Worm (Caenorhabditis elegans): Measurements from ENCODE around the gene fbxa-80.

DNA sequence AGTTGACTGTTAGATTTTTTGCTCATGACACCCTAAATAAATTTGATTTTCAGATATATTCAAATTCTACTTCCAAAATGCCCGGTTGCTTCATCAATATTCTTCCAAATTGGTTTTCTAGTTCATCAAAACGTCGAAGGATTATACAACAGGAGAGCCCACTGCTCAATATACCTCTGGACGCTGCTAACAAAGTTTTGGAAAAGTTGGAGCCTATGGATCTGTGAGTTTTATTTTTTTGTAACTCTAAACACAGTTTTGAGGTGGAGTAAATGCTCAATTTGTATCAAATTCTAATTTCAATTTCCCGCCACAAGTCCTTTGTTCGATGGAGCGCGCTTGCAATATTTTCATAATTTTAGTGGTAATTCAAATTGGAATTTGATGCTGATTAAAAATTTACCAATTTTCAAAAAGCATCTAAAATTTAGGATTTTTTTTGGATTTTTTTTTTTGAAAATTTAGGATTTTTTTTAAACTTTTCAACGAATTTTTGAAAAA, 28.0 kb upstream of the fbxa-80 start, which contains the start of gene fbxa-27:
- TF ChIP-seq blmp-1 (tag; optimal IDR thresholded peaks at IDR 0.05) (no peak), snpc-4 (tag; optimal IDR thresholded peaks at IDR 0.05) (no peak), pha-4 (tag; optimal IDR thresholded peaks at IDR 0.05) (no peak), mep-1 (tag; optimal IDR thresholded peaks at IDR 0.05) (no peak), nhr-12 (tag; optimal IDR thresholded peaks at IDR 0.05) (no peak), elt-3 (tag; optimal IDR thresholded peaks at IDR 0.05) (no peak), nhr-28 (tag; optimal IDR thresholded peaks at IDR 0.05) (no peak), lsy-2 (tag; optimal IDR thresholded peaks at IDR 0.05) (no peak), mls-2 (tag; optimal IDR thresholded peaks at IDR 0.05) (no peak), unc-62 (GFP tag; optimal IDR thresholded peaks at IDR 0.05) (no peak), ces-1 (GFP tag; optimal IDR thresholded peaks at IDR 0.05) (no peak), lin-13 (tag; optimal IDR thresholded peaks at IDR 0.05) (no peak)

Data from whole organism, mixed stage, embryonic.